Worm (Caenorhabditis elegans): Measurements from ENCODE around the gene dpyd-1.

Gene dpyd-1

DNA sequence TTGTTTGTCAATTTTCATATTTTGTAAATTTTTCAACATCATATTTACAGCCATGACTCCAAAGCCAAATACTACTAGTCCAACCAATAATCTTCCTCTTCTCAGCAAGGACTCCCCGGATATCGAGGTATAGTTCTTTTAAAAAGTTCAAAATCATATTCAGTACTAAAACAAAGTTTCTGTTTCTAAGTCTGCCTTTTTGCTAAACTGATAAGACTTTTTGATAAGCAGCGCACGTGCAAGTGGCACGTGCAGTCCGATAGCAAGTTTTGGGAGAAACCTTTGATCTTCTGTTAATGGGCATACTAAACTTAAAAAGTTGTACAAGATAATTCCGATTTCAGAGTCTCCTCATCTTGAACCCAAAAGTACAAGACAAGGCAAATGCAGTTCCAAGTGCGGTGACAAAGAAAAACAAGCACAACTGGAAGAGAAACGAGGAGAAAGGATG lies at the start of gene dpyd-1:
dpyd-1 (plus strand) TSS at position 51 of the 451 bp plus-strand sequence.
- no peak for TF ChIP-seq ttx-3 (tag; optimal IDR thresholded peaks at IDR 0.05)
- TF ChIP-seq ceh-30 (tag; optimal IDR thresholded peaks at IDR 0.05), result no peak
- peak; percentile 81 for TF ChIP-seq elt-2 (tag; optimal IDR thresholded peaks at IDR 0.05)

DNA sequence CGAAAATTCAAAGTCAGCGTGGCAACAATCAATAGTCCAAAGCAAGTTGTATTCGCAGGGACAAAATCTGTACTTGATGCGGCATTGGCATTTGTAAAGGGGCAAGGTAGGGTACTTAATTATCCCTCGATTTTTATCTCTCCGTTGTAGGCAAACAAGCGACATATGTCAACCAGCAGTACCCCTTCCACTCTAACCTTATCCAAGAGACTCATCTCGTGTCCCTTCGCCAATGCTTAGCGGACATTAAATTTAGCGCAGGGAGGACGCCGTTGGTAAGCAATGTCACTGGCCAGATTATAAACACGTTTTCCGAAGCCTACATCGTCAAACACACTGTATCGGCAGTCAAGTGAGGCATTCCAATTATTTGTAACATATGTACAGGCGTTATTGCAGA lies 38.3 kb upstream of the dpyd-1 start:
- TF ChIP-seq gmeb-2 (tag; optimal IDR thresholded peaks at IDR 0.05) (peak; percentile 40), sox-2 (GFP tag; IDR thresholded peaks at IDR 0.05) (peak; percentile 51), ceh-31 (tag; optimal IDR thresholded peaks at IDR 0.05) (peak; percentile 97), tbx-7 (tag; optimal IDR thresholded peaks at IDR 0.05) (peak; percentile 57), madf-2 (tag; optimal IDR thresholded peaks at IDR 0.05) (peak; percentile 83), Y22D7AL.16 (tag; optimal IDR thresholded peaks at IDR 0.05) (peak; percentile 2), sdc-2 (tag; optimal IDR thresholded peaks at IDR 0.05) (peak; percentile 99), eyg-1 (tag; optimal IDR thresholded peaks at IDR 0.05) (peak; percentile 80), ttx-3 (tag; optimal IDR thresholded peaks at IDR 0.05) (no peak), dve-1 (tag; optimal IDR thresholded peaks at IDR 0.05) (peak; percentile 97), K09A11.1 (tag; optimal IDR thresholded peaks at IDR 0.05; ENCODE audit: insufficient read depth) (peak; percentile 67), ceh-48 (tag; optimal IDR thresholded peaks at IDR 0.05) (peak; percentile 28), unc-55 (GFP tag; optimal IDR thresholded peaks at IDR 0.05) (peak; percentile 42), fkh-6 (tag; optimal IDR thresholded peaks at IDR 0.05) (peak; percentile 54), ceh-14 (tag; optimal IDR thresholded peaks at IDR 0.05) (peak; percentile 88), ceh-2 (tag; optimal IDR thresholded peaks at IDR 0.05) (peak; percentile 73), pha-4 (tag; optimal IDR thresholded peaks at IDR 0.05) (no peak), pat-9 (tag; optimal IDR thresholded peaks at IDR 0.05) (peak; percentile 65), ceh-9 (tag; optimal IDR thresholded peaks at IDR 0.05) (no peak), ceh-22 (tag; optimal IDR thresholded peaks at IDR 0.05) (peak; percentile 93), sox-4 (tag; optimal IDR thresholded peaks at IDR 0.05) (peak; percentile 60), hlh-15 (tag; optimal IDR thresholded peaks at IDR 0.05) (peak; percentile 39), unc-3 (GFP tag; conservative IDR thresholded peaks at IDR 0.05) (no peak; the same call in 1 of the 2 replicates), unc-3 (tag; optimal IDR thresholded peaks at IDR 0.05) (peak; percentile 46), nfya-1 (tag; optimal IDR thresholded peaks at IDR 0.05) (peak; percentile 96), nhr-11 (tag; optimal IDR thresholded peaks at IDR 0.05) (no peak), tbx-2 (tag; optimal IDR thresholded peaks at IDR 0.05) (peak; percentile 94), pros-1 (tag; optimal IDR thresholded peaks at IDR 0.05) (peak; percentile 97), lim-6 (tag; optimal IDR thresholded peaks at IDR 0.05) (no peak), dmd-4 (tag; optimal IDR thresholded peaks at IDR 0.05; ENCODE audit: borderline replicate concordance) (peak; percentile 67), pqm-1 (tag; optimal IDR thresholded peaks at IDR 0.05) (peak; percentile 89), T23F11.4 (GFP tag; optimal IDR thresholded peaks at IDR 0.05) (peak; percentile 68), C08G9.2 (tag; optimal IDR thresholded peaks at IDR 0.05) (peak; percentile 79), fax-1 (tag; optimal IDR thresholded peaks at IDR 0.05) (peak; percentile 53), elt-4 (tag; optimal IDR thresholded peaks at IDR 0.05) (no peak), che-1 (tag; optimal IDR thresholded peaks at IDR 0.05) (peak; percentile 42), ahr-1 (tag; optimal IDR thresholded peaks at IDR 0.05) (peak; percentile 12), ets-4 (tag; optimal IDR thresholded peaks at IDR 0.05) (no peak), ceh-19 (GFP tag; optimal IDR thresholded peaks at IDR 0.05) (peak; percentile 57), lin-11 (tag; optimal IDR thresholded peaks at IDR 0.05) (no peak), mec-3 (tag; optimal IDR thresholded peaks at IDR 0.05; ENCODE audit: borderline replicate concordance) (no peak), npax-4 (tag; optimal IDR thresholded peaks at IDR 0.05) (no peak), hlh-6 (tag; optimal IDR thresholded peaks at IDR 0.05) (peak; percentile 69), hlh-13 (GFP tag; optimal IDR thresholded peaks at IDR 0.05) (peak; percentile 9), ztf-16 (tag; optimal IDR thresholded peaks at IDR 0.05) (peak; percentile 81), nhr-232 (tag; optimal IDR thresholded peaks at IDR 0.05) (peak; percentile 22), odd-2 (tag; optimal IDR thresholded peaks at IDR 0.05) (peak; percentile 28), pha-2 (tag; optimal IDR thresholded peaks at IDR 0.05) (no peak), C38D4.7 (GFP tag; optimal IDR thresholded peaks at IDR 0.05) (peak; percentile 16)
